Worm (Caenorhabditis elegans) whole organism, L1 larva: ENCODE data around the gene ZC449.5.

Experiments
- C04F5.9 ChIP-seq: sonication (generic microtip); optimal IDR thresholded peaks from 2 replicates; lab custom pipeline; 2016; ENCODE audit warnings: missing genetic modification characterization, missing compliant biosample characterization
- C16A3.4 ChIP-seq: fragments of 150-350 bp; optimal IDR thresholded peaks from 2 replicates; lab custom pipeline; 2014; ENCODE audit warnings: missing biosample characterization, missing genetic modification characterization
- F16B12.6 ChIP-seq: fragments of 150-350 bp; optimal IDR thresholded peaks from 2 replicates; lab custom pipeline; 2014; ENCODE audit warnings: missing biosample characterization, missing genetic modification characterization
- blmp-1 ChIP-seq: fragments of 150-350 bp; optimal IDR thresholded peaks from 2 replicates; lab custom pipeline; 2014; ENCODE audit warnings: missing biosample characterization, missing genetic modification characterization
- ceh-8 ChIP-seq: fragments of 200-800 bp; sonication (Bioruptor generic); optimal IDR thresholded peaks from 2 replicates; lab custom pipeline; 2018; ENCODE audit warnings: mild to moderate bottlenecking, missing genetic modification characterization, moderate library complexity, missing compliant biosample characterization
- ceh-82 ChIP-seq, 3 experiments: fragments of 150-350 bp in 1 of 3; sonication (generic microtip) in 2 of 3; optimal IDR thresholded peaks; 2 replicates each; lab custom pipeline; 2014 to 2017; ENCODE audit warnings: missing biosample characterization in 3 of 3, missing genetic modification characterization in 3 of 3
- ceh-88 ChIP-seq: fragments of 200-800 bp; sonication (Bioruptor generic); IDR thresholded peaks from 2 replicates; pipeline ENCODE4 v1.3.6; 2022; ENCODE audit warnings: missing genetic modification characterization, missing compliant biosample characterization
- ces-1 ChIP-seq: fragments of 150-350 bp; optimal IDR thresholded peaks from 2 replicates; lab custom pipeline; 2014; ENCODE audit warnings: missing biosample characterization, missing genetic modification reagents, missing genetic modification characterization
- dpl-1 ChIP-seq, 3 experiments: fragments of 150-350 bp in 2 of 3; sonication (generic microtip) in 1 of 3; optimal IDR thresholded peaks; 2 replicates each; lab custom pipeline; 2014 to 2017; ENCODE audit warnings: missing biosample characterization in 3 of 3, missing genetic modification characterization in 3 of 3, missing genetic modification reagents in 3 of 3
- dsc-1 ChIP-seq: sonication (generic microtip); optimal IDR thresholded peaks from 2 replicates; lab custom pipeline; 2016; ENCODE audit warnings: mild to moderate bottlenecking, missing genetic modification characterization, missing compliant biosample characterization
- efl-1 ChIP-seq, 4 experiments: fragments of 150-350 bp; optimal IDR thresholded peaks in 3 of 4; peaks in 1 of 4; 1 replicate in 1 of 4; 2 replicates in 3 of 4; lab custom pipeline; 2014; ENCODE audit warnings: missing biosample characterization in 2 of 4, missing genetic modification characterization in 2 of 4, missing genetic modification reagents in 2 of 4
- elt-2 ChIP-seq: sonication (generic microtip); optimal IDR thresholded peaks from 2 replicates; lab custom pipeline; 2016; ENCODE audit warnings: missing genetic modification characterization, mild to moderate bottlenecking, inconsistent platforms, missing compliant biosample characterization, missing genetic modification reagents
- elt-3 ChIP-seq, 6 experiments: fragments of 150-350 bp in 1 of 6; sonication (generic microtip); optimal IDR thresholded peaks; 2 replicates each; lab custom pipeline; 2017 to 2018; ENCODE audit warnings: missing biosample characterization in 6 of 6, missing genetic modification characterization in 6 of 6, inconsistent platforms in 1 of 6
- ets-5 ChIP-seq: fragments of 200-800 bp; sonication (Bioruptor generic); IDR thresholded peaks from 2 replicates; pipeline ENCODE4 v1.3.6; 2022; ENCODE audit warnings: missing genetic modification characterization, missing compliant biosample characterization
- fkh-10 ChIP-seq: sonication (generic microtip); optimal IDR thresholded peaks from 2 replicates; lab custom pipeline; 2017; ENCODE audit warnings: missing biosample characterization, missing genetic modification reagents, missing genetic modification characterization
- fos-1 ChIP-seq: fragments of 150-350 bp; optimal IDR thresholded peaks from 2 replicates; lab custom pipeline; 2014; ENCODE audit warnings: missing biosample characterization, missing genetic modification characterization
- grh-1 ChIP-seq: fragments of 200-800 bp; sonication (Bioruptor generic); IDR thresholded peaks from 2 replicates; pipeline ENCODE4 v1.3.6; 2022; ENCODE audit warnings: missing genetic modification reagents, missing genetic modification characterization, missing compliant biosample characterization
- irx-1 ChIP-seq: sonication (generic microtip); optimal IDR thresholded peaks from 2 replicates; lab custom pipeline; 2016; ENCODE audit warnings: missing genetic modification characterization, missing compliant biosample characterization
- jun-1 ChIP-seq: fragments of 150-350 bp; optimal IDR thresholded peaks from 2 replicates; lab custom pipeline; 2014; ENCODE audit warnings: missing biosample characterization, missing genetic modification reagents, missing genetic modification characterization
- lin-13 ChIP-seq: fragments of 150-350 bp; optimal IDR thresholded peaks from 2 replicates; lab custom pipeline; 2014; ENCODE audit warnings: missing biosample characterization, missing genetic modification reagents, missing genetic modification characterization
- lin-14 ChIP-seq: fragments of 200-800 bp; sonication (Bioruptor generic); optimal IDR thresholded peaks from 2 replicates; lab custom pipeline; 2018; ENCODE audit warnings: mild to moderate bottlenecking, missing genetic modification characterization, moderate library complexity, missing compliant biosample characterization
- lin-35 ChIP-seq, 2 experiments: fragments of 150-350 bp; optimal IDR thresholded peaks; 2 replicates each; lab custom pipeline; 2014; ENCODE audit warnings: missing biosample characterization in 2 of 2, missing genetic modification characterization in 2 of 2, missing genetic modification reagents in 2 of 2
- lsy-2 ChIP-seq, 2 experiments: fragments of 150-350 bp; optimal IDR thresholded peaks; 2 replicates each; lab custom pipeline; 2014; ENCODE audit warnings: missing biosample characterization in 2 of 2, missing genetic modification characterization in 2 of 2
- mab-9 ChIP-seq: fragments of 200-800 bp; sonication (Bioruptor generic); IDR thresholded peaks from 2 replicates; pipeline ENCODE4 v1.3.6; 2022; ENCODE audit warnings: missing genetic modification reagents, missing genetic modification characterization, missing compliant biosample characterization
- mdl-1 ChIP-seq, 2 experiments: fragments of 150-350 bp; optimal IDR thresholded peaks; 2 replicates each; lab custom pipeline; 2014 to 2017; ENCODE audit warnings: missing biosample characterization in 2 of 2, missing genetic modification characterization in 2 of 2, inconsistent platforms in 1 of 2
- mef-2 ChIP-seq: fragments of 150-350 bp; optimal IDR thresholded peaks from 2 replicates; lab custom pipeline; 2014; ENCODE audit warnings: missing biosample characterization, missing genetic modification characterization
- mep-1 ChIP-seq: fragments of 150-350 bp; optimal IDR thresholded peaks from 2 replicates; lab custom pipeline; 2014; ENCODE audit warnings: missing biosample characterization, missing genetic modification characterization
- nhr-11 ChIP-seq: fragments of 150-350 bp; optimal IDR thresholded peaks from 2 replicates; lab custom pipeline; 2014; ENCODE audit warnings: missing biosample characterization, missing genetic modification characterization
- nhr-20 ChIP-seq: sonication (generic microtip); optimal IDR thresholded peaks from 2 replicates; lab custom pipeline; 2016; ENCODE audit warnings: mild to moderate bottlenecking, missing genetic modification characterization, missing compliant biosample characterization
- nhr-237 ChIP-seq: fragments of 150-350 bp; optimal IDR thresholded peaks from 2 replicates; lab custom pipeline; 2014; ENCODE audit warnings: missing biosample characterization, missing genetic modification characterization
- nhr-71 ChIP-seq: sonication (generic microtip); optimal IDR thresholded peaks from 2 replicates; lab custom pipeline; 2016; ENCODE audit warnings: mild to moderate bottlenecking, missing genetic modification characterization, moderate library complexity, missing compliant biosample characterization
- nhr-77 ChIP-seq: fragments of 150-350 bp; optimal IDR thresholded peaks from 2 replicates; lab custom pipeline; 2014; ENCODE audit warnings: missing biosample characterization, missing genetic modification characterization
- nhr-85 ChIP-seq: sonication (generic microtip); peaks from one replicate; lab custom pipeline; 2016; ENCODE audit warnings: missing genetic modification characterization, inconsistent platforms, missing compliant biosample characterization
- rnt-1 ChIP-seq: sonication (generic microtip); optimal IDR thresholded peaks from 2 replicates; lab custom pipeline; 2016; ENCODE audit warnings: mild to moderate bottlenecking, missing genetic modification characterization, moderate library complexity, missing compliant biosample characterization
- snu-23 ChIP-seq: sonication (generic microtip); optimal IDR thresholded peaks from 2 replicates; lab custom pipeline; 2016; ENCODE audit warnings: missing genetic modification characterization, missing compliant biosample characterization
- sox-4 ChIP-seq: sonication (generic microtip); optimal IDR thresholded peaks from 2 replicates; lab custom pipeline; 2016; ENCODE audit warnings: missing genetic modification characterization, missing compliant biosample characterization
- sptf-1 ChIP-seq: fragments of 150-350 bp; optimal IDR thresholded peaks from 2 replicates; lab custom pipeline; 2014; ENCODE audit warnings: missing biosample characterization, missing genetic modification characterization
- tbx-2 ChIP-seq: sonication (generic microtip); optimal IDR thresholded peaks from 2 replicates; lab custom pipeline; 2016; ENCODE audit warnings: missing genetic modification characterization, missing compliant biosample characterization
- tlp-1 ChIP-seq: fragments of 150-350 bp; optimal IDR thresholded peaks from 2 replicates; lab custom pipeline; 2014; ENCODE audit warnings: missing biosample characterization, missing genetic modification characterization
- unc-62 ChIP-seq: fragments of 150-350 bp; optimal IDR thresholded peaks from 2 replicates; lab custom pipeline; 2014; ENCODE audit warnings: missing biosample characterization, missing genetic modification reagents, missing genetic modification characterization
- unc-86 ChIP-seq: sonication (generic microtip); optimal IDR thresholded peaks from 2 replicates; lab custom pipeline; 2016; ENCODE audit warnings: missing genetic modification characterization, missing compliant biosample characterization
- unc-98 ChIP-seq: fragments of 200-800 bp; sonication (Bioruptor generic); IDR thresholded peaks from 2 replicates; pipeline ENCODE4 v1.3.6; 2022; ENCODE audit warnings: missing genetic modification characterization, missing compliant biosample characterization
- xbp-1 ChIP-seq: sonication (generic microtip); optimal IDR thresholded peaks from 2 replicates; lab custom pipeline; 2016; ENCODE audit warnings: missing genetic modification characterization, missing compliant biosample characterization
- ztf-11 ChIP-seq, 2 experiments: sonication (generic microtip); optimal IDR thresholded peaks; 2 replicates each; lab custom pipeline; 2016 to 2017; ENCODE audit warnings: missing genetic modification characterization in 2 of 2, missing biosample characterization in 1 of 2, missing compliant biosample characterization in 1 of 2
- ztf-4 ChIP-seq: fragments of 150-350 bp; optimal IDR thresholded peaks from 2 replicates; lab custom pipeline; 2014; ENCODE audit warnings: missing biosample characterization, missing genetic modification characterization

Gene ZC449.5

DNA sequence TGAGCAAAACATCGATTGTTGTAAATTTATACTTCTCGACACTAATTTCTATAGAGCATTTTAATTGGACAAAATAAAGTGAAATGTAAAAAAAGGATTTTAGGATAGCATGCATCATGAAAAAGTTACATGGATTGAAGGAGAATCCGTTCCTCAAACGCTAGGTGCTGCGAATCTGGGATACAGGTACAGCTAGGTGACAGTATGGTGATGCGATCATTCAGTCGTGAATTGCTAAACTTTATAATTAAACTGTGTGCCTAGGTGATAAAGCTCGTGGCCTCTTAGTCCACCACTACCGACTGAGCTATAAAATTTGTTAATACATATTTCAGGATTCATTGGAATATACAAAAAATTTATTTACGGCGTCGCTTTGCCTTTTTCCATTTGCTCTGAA lies 29.0 kb upstream of the ZC449.5 start:
- TF ChIP-seq efl-1 (optimal IDR thresholded peaks at IDR 0.05; lab: Kevin White, UChicago) (no peak), efl-1 (GFP tag; optimal IDR thresholded peaks at IDR 0.05 in 1 of 2; lab: Kevin White, UChicago) (peak in 1 of 2 experiments; percentile 79), blmp-1 (tag; lab: Kevin White, UChicago) (no peak), unc-62 (GFP tag; lab: Kevin White, UChicago) (no peak)

DNA sequence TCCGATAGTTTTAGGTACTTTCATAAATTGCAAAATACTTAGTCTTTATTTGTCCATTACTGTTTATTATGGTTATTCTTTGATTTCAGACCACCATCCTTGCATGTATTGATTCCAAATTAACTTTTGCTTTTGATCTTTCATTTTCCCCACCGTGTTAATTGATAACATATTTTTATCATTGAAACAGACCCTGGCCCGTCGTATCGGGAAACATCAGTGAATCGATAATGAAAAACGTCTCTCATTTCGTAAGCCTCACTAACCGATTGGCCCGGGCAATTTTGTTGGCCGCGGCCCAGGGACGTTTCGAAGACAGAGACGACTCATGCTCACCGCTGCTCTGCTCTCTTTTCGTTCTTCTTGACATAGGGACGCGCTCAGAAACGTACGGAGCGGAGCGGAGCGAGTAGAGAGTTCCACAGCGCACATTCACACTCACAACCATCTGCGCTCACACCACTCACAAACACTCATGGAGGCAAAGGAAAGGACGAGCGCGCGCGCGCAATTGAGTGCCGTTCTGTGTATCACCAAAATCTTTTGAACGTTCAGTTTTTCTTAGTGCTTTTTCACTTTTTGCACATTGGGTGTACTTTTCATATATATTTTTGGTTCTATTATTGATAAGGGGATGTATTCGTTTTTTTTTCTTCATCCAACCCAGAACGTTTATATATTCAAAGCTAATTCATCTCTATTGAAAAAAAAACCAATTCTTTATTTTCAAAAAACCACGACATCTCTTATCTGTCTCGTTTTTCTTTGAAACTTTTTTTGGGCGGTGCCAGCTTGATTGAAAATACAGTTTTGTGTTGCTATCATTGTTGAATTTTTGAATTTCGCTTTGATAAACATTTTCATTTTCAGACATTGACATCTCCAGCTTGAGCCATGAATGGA lies 26.4 kb upstream of the ZC449.5 start, which contains the start of gene C24H10.2:
Gene C24H10.2, plus strand, starts transcription at position 853 of the 903 bp plus-strand sequence.
- TF ChIP-seq lsy-2 (tag; optimal IDR thresholded peaks at IDR 0.05; lab: Kevin White, UChicago) (peak in 1 of 2 experiments; percentile 48), blmp-1 (tag; lab: Kevin White, UChicago) (peak; percentile 15), lin-13 (GFP tag; lab: Kevin White, UChicago) (no peak), nhr-71 (tag; lab: Kevin White, UChicago) (peak; percentile 59), dsc-1 (tag; lab: Kevin White, UChicago) (peak; percentile 13), C04F5.9 (no peak), elt-2 (tag; lab: Kevin White, UChicago) (peak; percentile 55), snu-23 (peak; percentile 56), lin-14 (peak; percentile 83), nhr-11 (no peak), fkh-10 (GFP tag; lab: Kevin White, UChicago) (peak; percentile 48), ceh-88 (GFP tag; lab: Robert Waterston, UW) (no peak), tlp-1 (tag; lab: Kevin White, UChicago) (no peak), rnt-1 (peak; percentile 56), elt-3 (tag; optimal IDR thresholded peaks at IDR 0.05; lab: Kevin White, UChicago) (no peak), F16B12.6 (tag; lab: Kevin White, UChicago) (no peak), jun-1 (tag; lab: Kevin White, UChicago) (peak; percentile 9), ztf-11 (tag; optimal IDR thresholded peaks at IDR 0.05; lab: Kevin White, UChicago) (no peak), sox-4 (no peak), xbp-1 (tag; lab: Kevin White, UChicago) (peak; percentile 14), dpl-1 (GFP tag; optimal IDR thresholded peaks at IDR 0.05; lab: Kevin White, UChicago) (peak in 1 of 3 experiments; percentile 20), nhr-20 (tag; lab: Kevin White, UChicago) (peak; percentile 34), tbx-2 (tag; lab: Kevin White, UChicago) (peak; percentile 1), nhr-77 (tag; lab: Kevin White, UChicago) (peak; percentile 2), lin-35 (GFP tag; optimal IDR thresholded peaks at IDR 0.05; lab: Kevin White, UChicago) (peak in 1 of 2 experiments; percentile 32), sptf-1 (tag; lab: Kevin White, UChicago) (no peak), efl-1 (optimal IDR thresholded peaks at IDR 0.05; lab: Kevin White, UChicago) (peak in 1 of 2 experiments; percentile 4), efl-1 (GFP tag; optimal IDR thresholded peaks at IDR 0.05 in 1 of 2; lab: Kevin White, UChicago) (peak in 1 of 2 experiments; percentile 3), C16A3.4 (peak; percentile 44), mdl-1 (tag; optimal IDR thresholded peaks at IDR 0.05; lab: Kevin White, UChicago) (peak in 1 of 2 experiments; percentile 7), ceh-82 (tag; optimal IDR thresholded peaks at IDR 0.05; lab: Kevin White, UChicago) (peak in 1 of 3 experiments; percentile 42)
- TF ChIP-seq, all 84 proteins: peak for 20

DNA sequence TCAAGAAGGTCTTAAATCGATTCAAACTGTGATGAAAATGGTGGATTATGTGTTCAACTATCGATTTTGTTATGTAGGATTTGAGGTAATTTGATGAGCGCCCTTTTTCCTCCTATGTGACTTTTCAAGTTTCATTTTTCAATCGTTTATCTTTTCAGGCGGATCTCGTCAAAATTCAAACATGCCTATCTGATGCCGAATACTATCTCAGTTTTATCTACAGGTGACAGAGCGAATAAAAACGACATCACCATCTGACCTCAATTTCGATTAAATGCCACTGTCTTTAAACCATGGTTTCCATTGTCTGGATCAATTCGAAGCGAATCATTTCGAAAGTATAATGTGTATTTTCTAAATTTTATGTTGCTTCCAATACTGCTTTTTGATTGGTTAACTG lies 24.2 kb upstream of the ZC449.5 start:
- TF ChIP-seq ceh-88 (GFP tag; lab: Robert Waterston, UW) (no peak), mab-9 (no peak), ets-5 (GFP tag; lab: Robert Waterston, UW) (no peak), nhr-11 (no peak), nhr-237 (tag; lab: Kevin White, UChicago) (no peak), ztf-11 (tag; optimal IDR thresholded peaks at IDR 0.05; lab: Kevin White, UChicago) (no peak), ces-1 (GFP tag; lab: Kevin White, UChicago) (no peak), nhr-85 (peak; percentile 78), ceh-82 (tag; optimal IDR thresholded peaks at IDR 0.05; lab: Kevin White, UChicago) (no peak), mep-1 (peak; percentile 18), mef-2 (no peak), ceh-8 (GFP tag; lab: Kevin White, UChicago) (no peak), irx-1 (tag; lab: Kevin White, UChicago) (no peak), grh-1 (GFP tag; lab: Robert Waterston, UW) (no peak), mdl-1 (tag; optimal IDR thresholded peaks at IDR 0.05; lab: Kevin White, UChicago) (no peak), fos-1 (tag; lab: Kevin White, UChicago) (no peak), blmp-1 (tag; lab: Kevin White, UChicago) (peak; percentile 74), unc-98 (GFP tag; lab: Robert Waterston, UW) (no peak), ztf-4 (tag; lab: Kevin White, UChicago) (no peak), unc-62 (GFP tag; lab: Kevin White, UChicago) (no peak), unc-86 (tag; lab: Kevin White, UChicago) (no peak), sptf-1 (tag; lab: Kevin White, UChicago) (no peak)
- TF ChIP-seq, all 84 proteins: peak for 3
